Fruit fly (Drosophila melanogaster) whole organism, prepupa: ENCODE measurements around the gene Mipp2.

Source experiments
- Blimp-1 ChIP-seq: fragments of 200-800 bp; sonication (Bioruptor generic); optimal IDR thresholded peaks from 3 replicates; lab custom pipeline; 2017; ENCODE audit warnings: missing biosample characterization, missing genetic modification characterization, mild to moderate bottlenecking, moderate library complexity, missing genetic modification reagents
- CG10631 ChIP-seq: fragments of 200-800 bp; sonication (Bioruptor generic); optimal IDR thresholded peaks from 2 replicates; lab custom pipeline; 2016; ENCODE audit warnings: missing biosample characterization, missing genetic modification characterization
- CG11294 ChIP-seq: fragments of 200-800 bp; sonication (Bioruptor generic); IDR thresholded peaks from 2 replicates; pipeline ENCODE4 v1.3.6; 2022; ENCODE audit warnings: missing biosample characterization, missing genetic modification characterization
- CG15336 ChIP-seq: fragments of 200-800 bp; sonication (Bioruptor generic); IDR thresholded peaks from 2 replicates; pipeline ENCODE4 v1.3.6; 2022; ENCODE audit warnings: missing biosample characterization, missing genetic modification characterization
- CG3032 ChIP-seq: fragments of 200-800 bp; optimal IDR thresholded peaks from 2 replicates; lab custom pipeline; 2019; ENCODE audit warnings: missing biosample characterization, mild to moderate bottlenecking, missing genetic modification characterization, moderate library complexity
- CG31627 ChIP-seq: fragments of 200-800 bp; sonication (Bioruptor generic); optimal IDR thresholded peaks from 3 replicates; lab custom pipeline; 2016; ENCODE audit warnings: missing biosample characterization, missing genetic modification characterization
- CG32006 ChIP-seq: fragments of 200-800 bp; sonication (Bioruptor generic); optimal IDR thresholded peaks from 3 replicates; lab custom pipeline; 2017; ENCODE audit warnings: missing biosample characterization, mild to moderate bottlenecking, missing genetic modification characterization
- CG3919 ChIP-seq: fragments of 200-800 bp; sonication (Bioruptor generic); optimal IDR thresholded peaks from 3 replicates; lab custom pipeline; 2016; ENCODE audit warnings: missing biosample characterization, missing genetic modification characterization
- CG6276 ChIP-seq: fragments of 200-800 bp; sonication (Bioruptor generic); optimal IDR thresholded peaks from 2 replicates; lab custom pipeline; 2017; ENCODE audit warnings: missing biosample characterization, mild to moderate bottlenecking, missing genetic modification characterization
- CG6808 ChIP-seq: fragments of 200-800 bp; sonication (Bioruptor generic); optimal IDR thresholded peaks from 3 replicates; lab custom pipeline; 2017; ENCODE audit warnings: missing biosample characterization, missing genetic modification characterization, mild to moderate bottlenecking, moderate library complexity, missing genetic modification reagents
- CG8319 ChIP-seq: fragments of 200-800 bp; sonication (Bioruptor generic); optimal IDR thresholded peaks from 3 replicates; lab custom pipeline; 2016; ENCODE audit warnings: missing biosample characterization, missing genetic modification characterization
- Eip75B ChIP-seq: fragments of 200-800 bp; sonication (Bioruptor generic); optimal IDR thresholded peaks from 3 replicates; lab custom pipeline; 2016; ENCODE audit warnings: missing biosample characterization, missing genetic modification characterization
- Eip78C ChIP-seq: fragments of 200-800 bp; sonication (Bioruptor generic); peaks from one replicate; lab custom pipeline; 2016; ENCODE audit warnings: missing biosample characterization, missing genetic modification characterization
- Eip93F ChIP-seq: fragments of 200-800 bp; sonication (Bioruptor generic); optimal IDR thresholded peaks from 2 replicates; lab custom pipeline; 2016; ENCODE audit warnings: missing biosample characterization, mild to moderate bottlenecking, missing genetic modification characterization
- Hr38 ChIP-seq: sonication (Bioruptor generic); optimal IDR thresholded peaks from 2 replicates; lab custom pipeline; 2016; ENCODE audit warnings: missing biosample characterization, missing genetic modification characterization
- Hr39 ChIP-seq: fragments of 200-800 bp; sonication (Bioruptor generic); optimal IDR thresholded peaks from 2 replicates; lab custom pipeline; 2016; ENCODE audit warnings: missing biosample characterization, missing genetic modification characterization
- Hr4 ChIP-seq: fragments of 200-800 bp; sonication (Bioruptor generic); optimal IDR thresholded peaks from 3 replicates; lab custom pipeline; 2016; ENCODE audit warnings: missing biosample characterization, missing genetic modification characterization
- Met ChIP-seq: fragments of 200-800 bp; sonication (Bioruptor generic); optimal IDR thresholded peaks from 3 replicates; lab custom pipeline; 2016; ENCODE audit warnings: missing biosample characterization, missing genetic modification characterization
- OdsH ChIP-seq: fragments of 200-800 bp; sonication (Bioruptor generic); optimal IDR thresholded peaks from 3 replicates; lab custom pipeline; 2016; ENCODE audit warnings: missing biosample characterization, missing genetic modification characterization
- Smox ChIP-seq: fragments of 200-800 bp; sonication (Bioruptor generic); optimal IDR thresholded peaks from 3 replicates; lab custom pipeline; 2016; ENCODE audit warnings: missing biosample characterization, missing genetic modification characterization
- Sox102F ChIP-seq: fragments of 200-800 bp; sonication (Bioruptor generic); optimal IDR thresholded peaks from 2 replicates; lab custom pipeline; 2016; ENCODE audit warnings: missing biosample characterization, mild to moderate bottlenecking, missing genetic modification characterization
- Sox14 ChIP-seq: fragments of 200-800 bp; sonication (Bioruptor generic); optimal IDR thresholded peaks from 3 replicates; lab custom pipeline; 2016; ENCODE audit warnings: missing biosample characterization, missing genetic modification characterization
- Sox15 ChIP-seq: fragments of 200-800 bp; sonication (Bioruptor generic); optimal IDR thresholded peaks from 3 replicates; lab custom pipeline; 2016; ENCODE audit warnings: missing biosample characterization, missing genetic modification characterization
- cyc ChIP-seq: fragments of 200-800 bp; sonication (Bioruptor generic); optimal IDR thresholded peaks from 3 replicates; lab custom pipeline; 2016; ENCODE audit warnings: missing biosample characterization, missing genetic modification characterization
- dac ChIP-seq: fragments of 200-800 bp; sonication (Bioruptor generic); optimal IDR thresholded peaks from 2 replicates; lab custom pipeline; 2017; ENCODE audit warnings: missing biosample characterization, mild to moderate bottlenecking, missing genetic modification characterization
- dsx ChIP-seq: fragments of 200-800 bp; optimal IDR thresholded peaks from 3 replicates; lab custom pipeline; 2019; ENCODE audit warnings: missing biosample characterization, mild to moderate bottlenecking, missing genetic modification characterization, moderate library complexity; ENCODE audit not compliant: poor library complexity, severe bottlenecking
- eg ChIP-seq: fragments of 200-800 bp; sonication (Bioruptor generic); IDR thresholded peaks from 3 replicates; pipeline ENCODE4 v1.3.6; 2022; ENCODE audit warnings: missing biosample characterization, missing genetic modification characterization
- esn ChIP-seq: fragments of 200-800 bp; sonication (Bioruptor generic); optimal IDR thresholded peaks from 2 replicates; lab custom pipeline; 2016; ENCODE audit warnings: missing biosample characterization, mild to moderate bottlenecking, missing genetic modification characterization, moderate library complexity
- fd59A ChIP-seq: fragments of 200-800 bp; sonication (Bioruptor generic); optimal IDR thresholded peaks from 2 replicates; lab custom pipeline; 2017; ENCODE audit warnings: missing biosample characterization, mild to moderate bottlenecking, missing genetic modification characterization, missing genetic modification reagents
- fd85E ChIP-seq: fragments of 200-800 bp; sonication (Bioruptor generic); optimal IDR thresholded peaks from 3 replicates; lab custom pipeline; 2016; ENCODE audit warnings: missing biosample characterization, missing genetic modification characterization
- fkh ChIP-seq: fragments of 200-800 bp; sonication (Bioruptor generic); optimal IDR thresholded peaks from 3 replicates; lab custom pipeline; 2017; ENCODE audit warnings: missing biosample characterization, mild to moderate bottlenecking, missing genetic modification characterization, moderate library complexity
- lz ChIP-seq: fragments of 200-800 bp; sonication (Bioruptor generic); optimal IDR thresholded peaks from 3 replicates; lab custom pipeline; 2016; ENCODE audit warnings: missing biosample characterization, missing genetic modification characterization
- pdm3 ChIP-seq: fragments of 200-800 bp; sonication (Bioruptor generic); optimal IDR thresholded peaks from 3 replicates; lab custom pipeline; 2016; ENCODE audit warnings: missing biosample characterization, missing genetic modification characterization
- salr ChIP-seq, 2 experiments: fragments of 200-800 bp; sonication (Bioruptor generic); optimal IDR thresholded peaks; 3 replicates each; lab custom pipeline; 2016 to 2018; ENCODE audit warnings: missing biosample characterization in 2 of 2, missing genetic modification characterization in 2 of 2, mild to moderate bottlenecking in 1 of 2
- ss ChIP-seq, 2 experiments: fragments of 200-800 bp; sonication (Bioruptor generic); optimal IDR thresholded peaks; 2 replicates in 1 of 2; 3 replicates in 1 of 2; lab custom pipeline; 2017 to 2018; ENCODE audit warnings: mild to moderate bottlenecking in 2 of 2, missing biosample characterization in 2 of 2, missing genetic modification characterization in 2 of 2, moderate library complexity in 1 of 2
- svp ChIP-seq: fragments of 200-800 bp; sonication (Bioruptor generic); peaks from one replicate; lab custom pipeline; 2016; ENCODE audit warnings: missing biosample characterization, missing genetic modification characterization
- topi ChIP-seq: fragments of 200-800 bp; sonication (Bioruptor generic); optimal IDR thresholded peaks from 3 replicates; lab custom pipeline; 2016; ENCODE audit warnings: missing biosample characterization, missing genetic modification characterization
- vri ChIP-seq: fragments of 200-800 bp; sonication (Bioruptor generic); optimal IDR thresholded peaks from 3 replicates; lab custom pipeline; 2016; ENCODE audit warnings: missing biosample characterization, mild to moderate bottlenecking, missing genetic modification characterization

Mipp2 gene

dm6 chrX:6050935-6051656 is 40.2 kb downstream of the Mipp2 start (continued):
- peak; percentile 66; the same call in 1 of the 2 replicates for TF ChIP-seq CG15336 (GFP tag; lab: Robert Waterston, UW)

dm6 chrX:6050282-6050934 is 40.9 kb downstream of the Mipp2 start, which contains the start of gene CG5921:
Gene CG5921 (plus strand): TSS chrX:6050828.
- TF ChIP-seq Smox (GFP tag; lab: Kevin White, UChicago) (peak; percentile 29), CG10631 (GFP tag; lab: Kevin White, UChicago) (no peak), svp (peak; percentile 43), Eip78C (GFP tag; lab: Kevin White, UChicago) (peak; percentile 68), esn (peak; percentile 16), Eip93F (GFP tag; lab: Kevin White, UChicago) (no peak), Sox102F (GFP tag; lab: Kevin White, UChicago) (peak; percentile 13)

- TF ChIP-seq CG3032 (tag; lab: Kevin White, UChicago) (peak; percentile 5), CG6276 (no peak), dsx (GFP tag; lab: Kevin White, UChicago) (no peak), Sox15 (GFP tag; lab: Kevin White, UChicago) (no peak), fd85E (GFP tag; lab: Kevin White, UChicago) (no peak), Eip78C (GFP tag; lab: Kevin White, UChicago) (peak; percentile 64), svp (peak; percentile 31), CG6808 (GFP tag; lab: Kevin White, UChicago) (peak; percentile 8)
Measured at dm6 chrX:6039431-6040016, 51.7 kb downstream of the Mipp2 start, which contains the start of gene CG5937. Gene CG5937 (plus strand): TSS chrX:6040005.

- TF ChIP-seq Smox (GFP tag; lab: Kevin White, UChicago), result peak; percentile 32
- peak; percentile 39 for TF ChIP-seq Hr39 (GFP tag; lab: Kevin White, UChicago)
- peak; percentile 22 for TF ChIP-seq topi (GFP tag; lab: Kevin White, UChicago)
- TF ChIP-seq Eip75B (GFP tag; lab: Kevin White, UChicago), result peak; percentile 4
- no peak for TF ChIP-seq Sox15 (GFP tag; lab: Kevin White, UChicago)
- peak; percentile 58; the same call in 2 of the 3 replicates for TF ChIP-seq eg (GFP tag; lab: Robert Waterston, UW)
- peak; percentile 20 for TF ChIP-seq CG10631 (GFP tag; lab: Kevin White, UChicago)
- no peak for TF ChIP-seq fd59A
- TF ChIP-seq esn, result peak; percentile 44
- TF ChIP-seq dsx (GFP tag; lab: Kevin White, UChicago), result peak; percentile 92
- peak; percentile 59 for TF ChIP-seq Eip78C (GFP tag; lab: Kevin White, UChicago)
- no peak for TF ChIP-seq Hr38
- peak; percentile 0 for TF ChIP-seq Met
- no peak for TF ChIP-seq dac (GFP tag; lab: Kevin White, UChicago)
- no peak; the same call in 1 of the 2 replicates for TF ChIP-seq CG11294 (GFP tag; lab: Robert Waterston, UW)
- TF ChIP-seq vri (GFP tag; lab: Kevin White, UChicago), result peak; percentile 41
- peak; percentile 40 for TF ChIP-seq CG31627 (GFP tag; lab: Kevin White, UChicago)
- peak; percentile 41 for TF ChIP-seq lz (GFP tag; lab: Kevin White, UChicago)
- TF ChIP-seq OdsH, result peak; percentile 32
- TF ChIP-seq pdm3 (GFP tag; lab: Kevin White, UChicago), result peak; percentile 21
- TF ChIP-seq Eip93F (GFP tag; lab: Kevin White, UChicago), result no peak
- TF ChIP-seq CG32006, result peak; percentile 8
- TF ChIP-seq ss (GFP tag; optimal IDR thresholded peaks at IDR 0.05; lab: Kevin White, UChicago), result peak in 1 of 2 experiments; percentile 5
- TF ChIP-seq CG6276, result no peak
- peak; percentile 23 for TF ChIP-seq fkh (GFP tag; lab: Kevin White, UChicago)
- peak; percentile 31 for TF ChIP-seq CG3919 (GFP tag; lab: Kevin White, UChicago)
- TF ChIP-seq CG8319, result no peak
- peak; percentile 4 for TF ChIP-seq Sox14 (GFP tag; lab: Kevin White, UChicago)
- TF ChIP-seq svp, result peak; percentile 100
- TF ChIP-seq Blimp-1 (GFP tag; lab: Kevin White, UChicago), result no peak
- TF ChIP-seq Hr4, result peak; percentile 38
- TF ChIP-seq cyc (GFP tag; lab: Kevin White, UChicago), result peak; percentile 26
- TF ChIP-seq salr (GFP tag; optimal IDR thresholded peaks at IDR 0.05; lab: Kevin White, UChicago), result no peak
Measured at dm6 chrX:6037180-6037946, 53.9 kb downstream of the Mipp2 start, which contains the start of the genes rux and MCTS1. Gene rux (minus strand): TSS chrX:6037800. Gene MCTS1 (plus strand): TSS chrX:6037892.
